Fruit fly (Drosophila melanogaster) whole organism, prepupa: ENCODE measurements around the gene Ilp1.

ENCODE experiments used
- Blimp-1 ChIP-seq: fragments of 200-800 bp; sonication (Bioruptor generic); optimal IDR thresholded peaks from 3 replicates; lab custom pipeline; 2017; ENCODE audit warnings: missing biosample characterization, missing genetic modification characterization, mild to moderate bottlenecking, moderate library complexity, missing genetic modification reagents
- CG10631 ChIP-seq: fragments of 200-800 bp; sonication (Bioruptor generic); optimal IDR thresholded peaks from 2 replicates; lab custom pipeline; 2016; ENCODE audit warnings: missing biosample characterization, missing genetic modification characterization
- CG10669 ChIP-seq: fragments of 200-800 bp; sonication (Bioruptor generic); optimal IDR thresholded peaks from 3 replicates; lab custom pipeline; 2018; ENCODE audit warnings: missing biosample characterization, mild to moderate bottlenecking, missing genetic modification characterization, moderate library complexity
- CG11294 ChIP-seq: fragments of 200-800 bp; sonication (Bioruptor generic); IDR thresholded peaks from 2 replicates; pipeline ENCODE4 v1.3.6; 2022; ENCODE audit warnings: missing biosample characterization, missing genetic modification characterization
- CG11762 ChIP-seq: fragments of 200-800 bp; sonication (Bioruptor generic); optimal IDR thresholded peaks from 3 replicates; lab custom pipeline; 2016; ENCODE audit warnings: missing biosample characterization, missing genetic modification characterization; ENCODE audit not compliant: insufficient read depth
- CG11902 ChIP-seq: fragments of 200-800 bp; sonication (Bioruptor generic); optimal IDR thresholded peaks from 3 replicates; lab custom pipeline; 2016; ENCODE audit warnings: missing biosample characterization, missing genetic modification characterization
- CG15336 ChIP-seq: fragments of 200-800 bp; sonication (Bioruptor generic); IDR thresholded peaks from 2 replicates; pipeline ENCODE4 v1.3.6; 2022; ENCODE audit warnings: missing biosample characterization, missing genetic modification characterization
- CG1621 ChIP-seq: fragments of 200-800 bp; sonication (Bioruptor generic); optimal IDR thresholded peaks from 3 replicates; lab custom pipeline; 2018; ENCODE audit warnings: missing biosample characterization, mild to moderate bottlenecking, missing genetic modification characterization
- CG16779 ChIP-seq: fragments of 200-800 bp; sonication (Bioruptor generic); optimal IDR thresholded peaks from 3 replicates; lab custom pipeline; 2017; ENCODE audit warnings: missing biosample characterization, mild to moderate bottlenecking, missing genetic modification characterization
- CG3032 ChIP-seq: fragments of 200-800 bp; optimal IDR thresholded peaks from 2 replicates; lab custom pipeline; 2019; ENCODE audit warnings: missing biosample characterization, mild to moderate bottlenecking, missing genetic modification characterization, moderate library complexity
- CG31627 ChIP-seq: fragments of 200-800 bp; sonication (Bioruptor generic); optimal IDR thresholded peaks from 3 replicates; lab custom pipeline; 2016; ENCODE audit warnings: missing biosample characterization, missing genetic modification characterization
- CG32006 ChIP-seq: fragments of 200-800 bp; sonication (Bioruptor generic); optimal IDR thresholded peaks from 3 replicates; lab custom pipeline; 2017; ENCODE audit warnings: missing biosample characterization, mild to moderate bottlenecking, missing genetic modification characterization
- CG3919 ChIP-seq: fragments of 200-800 bp; sonication (Bioruptor generic); optimal IDR thresholded peaks from 3 replicates; lab custom pipeline; 2016; ENCODE audit warnings: missing biosample characterization, missing genetic modification characterization
- CG4318 ChIP-seq: fragments of 200-800 bp; sonication (Bioruptor generic); optimal IDR thresholded peaks from 3 replicates; lab custom pipeline; 2017; ENCODE audit warnings: missing biosample characterization, mild to moderate bottlenecking, missing genetic modification characterization
- CG6163 ChIP-seq: fragments of 200-800 bp; sonication (Bioruptor generic); IDR thresholded peaks from 3 replicates; pipeline ENCODE4 v1.3.6; 2022; ENCODE audit warnings: missing biosample characterization, missing genetic modification characterization
- CG6276 ChIP-seq: fragments of 200-800 bp; sonication (Bioruptor generic); optimal IDR thresholded peaks from 2 replicates; lab custom pipeline; 2017; ENCODE audit warnings: missing biosample characterization, mild to moderate bottlenecking, missing genetic modification characterization
- CG6808 ChIP-seq: fragments of 200-800 bp; sonication (Bioruptor generic); optimal IDR thresholded peaks from 3 replicates; lab custom pipeline; 2017; ENCODE audit warnings: missing biosample characterization, missing genetic modification characterization, mild to moderate bottlenecking, moderate library complexity, missing genetic modification reagents
- CG7368 ChIP-seq: fragments of 200-800 bp; sonication (Bioruptor generic); optimal IDR thresholded peaks from 3 replicates; lab custom pipeline; 2016; ENCODE audit warnings: missing biosample characterization, missing genetic modification characterization
- CG8319 ChIP-seq: fragments of 200-800 bp; sonication (Bioruptor generic); optimal IDR thresholded peaks from 3 replicates; lab custom pipeline; 2016; ENCODE audit warnings: missing biosample characterization, missing genetic modification characterization
- CG8632 ChIP-seq: fragments of 200-800 bp; sonication (Bioruptor generic); optimal IDR thresholded peaks from 3 replicates; lab custom pipeline; 2016; ENCODE audit warnings: missing biosample characterization, missing genetic modification characterization
- CG9139 ChIP-seq: fragments of 200-800 bp; sonication (Bioruptor generic); optimal IDR thresholded peaks from 3 replicates; lab custom pipeline; 2017; ENCODE audit warnings: missing biosample characterization, mild to moderate bottlenecking, missing genetic modification characterization
- Eip75B ChIP-seq: fragments of 200-800 bp; sonication (Bioruptor generic); optimal IDR thresholded peaks from 3 replicates; lab custom pipeline; 2016; ENCODE audit warnings: missing biosample characterization, missing genetic modification characterization
- Eip78C ChIP-seq: fragments of 200-800 bp; sonication (Bioruptor generic); peaks from one replicate; lab custom pipeline; 2016; ENCODE audit warnings: missing biosample characterization, missing genetic modification characterization
- Eip93F ChIP-seq: fragments of 200-800 bp; sonication (Bioruptor generic); optimal IDR thresholded peaks from 2 replicates; lab custom pipeline; 2016; ENCODE audit warnings: missing biosample characterization, mild to moderate bottlenecking, missing genetic modification characterization
- Ets21C ChIP-seq: fragments of 200-800 bp; sonication (Bioruptor generic); optimal IDR thresholded peaks from 3 replicates; lab custom pipeline; 2016; ENCODE audit warnings: missing biosample characterization, missing genetic modification characterization
- Ets96B ChIP-seq: fragments of 200-800 bp; optimal IDR thresholded peaks from 2 replicates; lab custom pipeline; 2019; ENCODE audit warnings: missing biosample characterization, mild to moderate bottlenecking, missing genetic modification characterization, moderate library complexity
- Gug ChIP-seq: fragments of 200-800 bp; sonication (Bioruptor generic); IDR thresholded peaks from 2 replicates; pipeline ENCODE4 v1.3.6; 2022; ENCODE audit warnings: missing biosample characterization, missing genetic modification characterization
- Hr38 ChIP-seq: sonication (Bioruptor generic); optimal IDR thresholded peaks from 2 replicates; lab custom pipeline; 2016; ENCODE audit warnings: missing biosample characterization, missing genetic modification characterization
- Hr4 ChIP-seq: fragments of 200-800 bp; sonication (Bioruptor generic); optimal IDR thresholded peaks from 3 replicates; lab custom pipeline; 2016; ENCODE audit warnings: missing biosample characterization, missing genetic modification characterization
- Met ChIP-seq: fragments of 200-800 bp; sonication (Bioruptor generic); optimal IDR thresholded peaks from 3 replicates; lab custom pipeline; 2016; ENCODE audit warnings: missing biosample characterization, missing genetic modification characterization
- OdsH ChIP-seq: fragments of 200-800 bp; sonication (Bioruptor generic); optimal IDR thresholded peaks from 3 replicates; lab custom pipeline; 2016; ENCODE audit warnings: missing biosample characterization, missing genetic modification characterization
- Smox ChIP-seq: fragments of 200-800 bp; sonication (Bioruptor generic); optimal IDR thresholded peaks from 3 replicates; lab custom pipeline; 2016; ENCODE audit warnings: missing biosample characterization, missing genetic modification characterization
- Sox102F ChIP-seq: fragments of 200-800 bp; sonication (Bioruptor generic); optimal IDR thresholded peaks from 2 replicates; lab custom pipeline; 2016; ENCODE audit warnings: missing biosample characterization, mild to moderate bottlenecking, missing genetic modification characterization
- Sox14 ChIP-seq: fragments of 200-800 bp; sonication (Bioruptor generic); optimal IDR thresholded peaks from 3 replicates; lab custom pipeline; 2016; ENCODE audit warnings: missing biosample characterization, missing genetic modification characterization
- Sox15 ChIP-seq: fragments of 200-800 bp; sonication (Bioruptor generic); optimal IDR thresholded peaks from 3 replicates; lab custom pipeline; 2016; ENCODE audit warnings: missing biosample characterization, missing genetic modification characterization
- achi ChIP-seq: fragments of 200-800 bp; sonication (Bioruptor generic); optimal IDR thresholded peaks from 3 replicates; lab custom pipeline; 2016; ENCODE audit warnings: missing biosample characterization, missing genetic modification characterization
- acj6 ChIP-seq: fragments of 200-800 bp; sonication (Bioruptor generic); optimal IDR thresholded peaks from 3 replicates; lab custom pipeline; 2016; ENCODE audit warnings: missing biosample characterization, missing genetic modification characterization
- dac ChIP-seq: fragments of 200-800 bp; sonication (Bioruptor generic); optimal IDR thresholded peaks from 2 replicates; lab custom pipeline; 2017; ENCODE audit warnings: missing biosample characterization, mild to moderate bottlenecking, missing genetic modification characterization
- esn ChIP-seq: fragments of 200-800 bp; sonication (Bioruptor generic); optimal IDR thresholded peaks from 2 replicates; lab custom pipeline; 2016; ENCODE audit warnings: missing biosample characterization, mild to moderate bottlenecking, missing genetic modification characterization, moderate library complexity
- fd85E ChIP-seq: fragments of 200-800 bp; sonication (Bioruptor generic); optimal IDR thresholded peaks from 3 replicates; lab custom pipeline; 2016; ENCODE audit warnings: missing biosample characterization, missing genetic modification characterization
- fkh ChIP-seq: fragments of 200-800 bp; sonication (Bioruptor generic); optimal IDR thresholded peaks from 3 replicates; lab custom pipeline; 2017; ENCODE audit warnings: missing biosample characterization, mild to moderate bottlenecking, missing genetic modification characterization, moderate library complexity
- lz ChIP-seq: fragments of 200-800 bp; sonication (Bioruptor generic); optimal IDR thresholded peaks from 3 replicates; lab custom pipeline; 2016; ENCODE audit warnings: missing biosample characterization, missing genetic modification characterization
- pdm3 ChIP-seq: fragments of 200-800 bp; sonication (Bioruptor generic); optimal IDR thresholded peaks from 3 replicates; lab custom pipeline; 2016; ENCODE audit warnings: missing biosample characterization, missing genetic modification characterization
- salr ChIP-seq, 2 experiments: fragments of 200-800 bp; sonication (Bioruptor generic); optimal IDR thresholded peaks; 3 replicates each; lab custom pipeline; 2016 to 2018; ENCODE audit warnings: missing biosample characterization in 2 of 2, missing genetic modification characterization in 2 of 2, mild to moderate bottlenecking in 1 of 2
- spab ChIP-seq: fragments of 200-800 bp; sonication (Bioruptor generic); optimal IDR thresholded peaks from 2 replicates; lab custom pipeline; 2017; ENCODE audit warnings: missing biosample characterization, mild to moderate bottlenecking, missing genetic modification characterization, missing genetic modification reagents
- svp ChIP-seq: fragments of 200-800 bp; sonication (Bioruptor generic); peaks from one replicate; lab custom pipeline; 2016; ENCODE audit warnings: missing biosample characterization, missing genetic modification characterization
- topi ChIP-seq: fragments of 200-800 bp; sonication (Bioruptor generic); optimal IDR thresholded peaks from 3 replicates; lab custom pipeline; 2016; ENCODE audit warnings: missing biosample characterization, missing genetic modification characterization
- vri ChIP-seq: fragments of 200-800 bp; sonication (Bioruptor generic); optimal IDR thresholded peaks from 3 replicates; lab custom pipeline; 2016; ENCODE audit warnings: missing biosample characterization, mild to moderate bottlenecking, missing genetic modification characterization

Ilp1 gene

DNA sequence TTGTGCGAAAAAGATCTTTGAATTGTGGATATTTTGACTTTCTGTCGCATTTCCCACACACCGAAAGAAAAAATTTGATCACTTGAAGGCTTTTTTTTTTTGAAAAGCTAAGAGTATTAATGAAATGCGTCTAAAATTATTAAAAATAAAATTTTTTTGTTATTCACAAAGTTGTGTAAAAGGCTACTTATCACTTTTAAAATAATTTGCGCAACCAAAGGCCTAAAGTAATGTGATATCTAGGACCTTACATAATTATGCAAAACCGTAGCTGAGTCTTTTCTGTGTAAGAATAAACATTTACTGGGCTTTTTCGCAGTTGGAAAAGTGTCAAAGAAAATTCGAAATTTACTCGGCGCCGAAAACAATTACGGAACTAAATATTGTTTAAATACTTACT is 33.9 kb upstream of the Ilp1 start:
- TF ChIP-seq CG31627 (GFP tag; lab: Kevin White, UChicago): peak; percentile 9
- TF ChIP-seq salr (GFP tag; optimal IDR thresholded peaks at IDR 0.05; lab: Kevin White, UChicago): peak in 1 of 2 experiments; percentile 27
- peak; percentile 29 for TF ChIP-seq pdm3 (GFP tag; lab: Kevin White, UChicago)
- TF ChIP-seq CG6808 (GFP tag; lab: Kevin White, UChicago): no peak
- TF ChIP-seq CG3032 (tag; lab: Kevin White, UChicago): no peak
- TF ChIP-seq lz: peak; percentile 18
- no peak for TF ChIP-seq Gug (GFP tag; lab: Robert Waterston, UW)
- TF ChIP-seq Smox (GFP tag; lab: Kevin White, UChicago): peak; percentile 2
- TF ChIP-seq Eip78C (GFP tag; lab: Kevin White, UChicago): peak; percentile 75
- no peak for TF ChIP-seq CG16779
- TF ChIP-seq topi (GFP tag; lab: Kevin White, UChicago): peak; percentile 13
- TF ChIP-seq CG4318 (GFP tag; lab: Kevin White, UChicago): peak; percentile 3
- TF ChIP-seq CG10631 (GFP tag; lab: Kevin White, UChicago): peak; percentile 28
- no peak for TF ChIP-seq fd85E (GFP tag; lab: Kevin White, UChicago)
- TF ChIP-seq svp (GFP tag; lab: Kevin White, UChicago): peak; percentile 57
- TF ChIP-seq CG6163 (GFP tag; lab: Robert Waterston, UW): no peak
- peak; percentile 42 for TF ChIP-seq Hr4 (GFP tag; lab: Kevin White, UChicago)
- TF ChIP-seq dac (GFP tag; lab: Kevin White, UChicago): no peak
- peak; percentile 12 for TF ChIP-seq CG3919
- TF ChIP-seq Eip93F (GFP tag; lab: Kevin White, UChicago): no peak
- peak; percentile 17 for TF ChIP-seq OdsH
- TF ChIP-seq Sox15 (GFP tag; lab: Kevin White, UChicago): no peak
- TF ChIP-seq esn (GFP tag; lab: Kevin White, UChicago): peak; percentile 29
- no peak for TF ChIP-seq Hr38 (GFP tag; lab: Kevin White, UChicago)
- TF ChIP-seq acj6 (GFP tag; lab: Kevin White, UChicago): peak; percentile 32
- TF ChIP-seq Ets21C (GFP tag; lab: Kevin White, UChicago): peak; percentile 14
- peak; percentile 21 for TF ChIP-seq achi (GFP tag; lab: Kevin White, UChicago)
- TF ChIP-seq CG1621 (tag; lab: Kevin White, UChicago): no peak
- peak; percentile 43 for TF ChIP-seq CG32006
- peak; percentile 38 for TF ChIP-seq Met (GFP tag; lab: Kevin White, UChicago)

DNA sequence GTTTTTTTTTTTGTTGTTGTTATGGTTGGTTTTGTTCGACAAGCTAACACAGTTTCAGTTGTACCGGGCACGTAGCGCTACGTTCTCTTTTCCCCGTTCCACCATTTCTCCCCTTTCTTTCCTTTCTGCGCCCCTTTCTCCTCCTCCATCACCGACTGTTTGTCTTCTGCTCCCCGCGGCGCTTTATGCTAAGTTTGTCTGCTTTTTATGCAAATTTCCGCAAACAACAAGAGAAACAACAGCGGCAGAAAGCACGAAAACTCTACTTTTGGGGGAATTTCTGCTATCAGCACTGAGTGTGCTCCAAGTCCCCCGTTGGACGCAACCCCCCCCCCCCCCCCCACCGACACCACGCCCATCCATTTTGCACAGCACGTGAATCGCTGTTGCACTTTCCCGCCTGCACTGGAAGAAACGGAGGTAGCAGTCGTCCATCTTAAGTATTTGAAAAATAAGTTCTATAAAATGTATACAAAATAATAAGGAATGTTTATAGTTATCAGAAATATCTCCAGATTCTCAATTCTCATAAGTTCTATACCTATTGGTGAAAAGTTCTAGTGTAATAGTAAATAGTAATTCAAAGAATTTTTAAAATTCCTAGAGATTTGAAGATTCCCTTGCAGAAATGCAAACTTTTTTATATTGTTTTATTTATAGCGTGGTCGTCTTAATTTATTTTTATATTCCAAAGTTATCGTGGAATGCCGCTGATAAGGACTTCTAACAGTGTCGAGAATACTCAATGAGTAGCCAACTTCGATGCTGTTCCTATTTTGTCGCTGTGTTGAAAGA is 33.1 kb upstream of the Ilp1 start:
- no peak for TF ChIP-seq Sox102F (GFP tag; lab: Kevin White, UChicago)
- no peak for TF ChIP-seq Eip93F (GFP tag; lab: Kevin White, UChicago)
- TF ChIP-seq CG10631 (GFP tag; lab: Kevin White, UChicago): peak; percentile 39
- TF ChIP-seq Ets96B: peak; percentile 37
- peak; percentile 50 for TF ChIP-seq CG4318 (GFP tag; lab: Kevin White, UChicago)
- TF ChIP-seq CG6163 (GFP tag; lab: Robert Waterston, UW): no peak; the same call in 2 of the 3 replicates
- TF ChIP-seq fkh (GFP tag; lab: Kevin White, UChicago): no peak
- TF ChIP-seq pdm3 (GFP tag; lab: Kevin White, UChicago): no peak
- peak; percentile 59 for TF ChIP-seq CG15336 (GFP tag; lab: Robert Waterston, UW)
- peak; percentile 43 for TF ChIP-seq Blimp-1 (GFP tag; lab: Kevin White, UChicago)
- TF ChIP-seq CG8632: peak; percentile 12
- no peak for TF ChIP-seq Sox14 (GFP tag; lab: Kevin White, UChicago)
- no peak for TF ChIP-seq CG11902
- TF ChIP-seq Ets21C (GFP tag; lab: Kevin White, UChicago): no peak
- TF ChIP-seq CG10669 (GFP tag; lab: Kevin White, UChicago): peak; percentile 26
- no peak for TF ChIP-seq CG8319
- peak; percentile 16 for TF ChIP-seq dac (GFP tag; lab: Kevin White, UChicago)
- TF ChIP-seq CG11294: no peak
- peak; percentile 43 for TF ChIP-seq Gug (GFP tag; lab: Robert Waterston, UW)
- no peak for TF ChIP-seq Eip75B (GFP tag; lab: Kevin White, UChicago)
- peak; percentile 37 for TF ChIP-seq CG3032 (tag; lab: Kevin White, UChicago)
- no peak for TF ChIP-seq CG7368 (GFP tag; lab: Kevin White, UChicago)
- no peak for TF ChIP-seq vri (GFP tag; lab: Kevin White, UChicago)
- no peak for TF ChIP-seq fd85E (GFP tag; lab: Kevin White, UChicago)
- TF ChIP-seq CG6276 (GFP tag; lab: Kevin White, UChicago): peak; percentile 56
- TF ChIP-seq CG1621 (tag; lab: Kevin White, UChicago): no peak
- peak; percentile 15 for TF ChIP-seq CG11762 (GFP tag; lab: Kevin White, UChicago)
- no peak for TF ChIP-seq CG9139 (GFP tag; lab: Kevin White, UChicago)
- TF ChIP-seq spab (GFP tag; lab: Kevin White, UChicago): no peak
